Worm (Caenorhabditis elegans) whole organism, midembryonic: ENCODE results near the gene hyls-1.

Experiments
- T22C8.4 ChIP-seq: fragments of 200-800 bp; sonication (Bioruptor generic); IDR thresholded peaks from 2 replicates; pipeline ENCODE4 v1.3.6; 2022; ENCODE audit warnings: missing genetic modification characterization, missing compliant biosample characterization
- cog-1 ChIP-seq: sonication (generic microtip); optimal IDR thresholded peaks from 2 replicates; lab custom pipeline; 2016; ENCODE audit warnings: missing genetic modification characterization, missing compliant biosample characterization
- flt-1 ChIP-seq: fragments of 200-800 bp; sonication (Bioruptor generic); IDR thresholded peaks from 2 replicates; pipeline ENCODE4 v1.3.6; 2022; ENCODE audit warnings: missing genetic modification characterization, missing compliant biosample characterization
- klf-2 ChIP-seq: fragments of 200-800 bp; sonication (Bioruptor generic); conservative IDR thresholded peaks from 2 replicates; pipeline ENCODE4 v1.3.6; 2022; ENCODE audit warnings: missing genetic modification reagents, missing genetic modification characterization, missing compliant biosample characterization
- med-1 ChIP-seq: sonication (generic microtip); optimal IDR thresholded peaks from 2 replicates; lab custom pipeline; 2017; ENCODE audit warnings: missing genetic modification characterization, mild to moderate bottlenecking, missing compliant biosample characterization, antibody characterized with exemption, missing genetic modification reagents; ENCODE audit not compliant: insufficient read depth
- ref-1 ChIP-seq: fragments of 200-800 bp; sonication (Bioruptor generic); conservative IDR thresholded peaks from 2 replicates; pipeline ENCODE4 v1.3.6; 2022; ENCODE audit warnings: missing genetic modification reagents, missing genetic modification characterization, missing compliant biosample characterization
- tab-1 ChIP-seq: fragments of 200-800 bp; sonication (Bioruptor generic); IDR thresholded peaks from 2 replicates; pipeline ENCODE4 v1.3.6; 2022; ENCODE audit warnings: missing genetic modification characterization, missing compliant biosample characterization
- ztf-23 ChIP-seq: fragments of 200-800 bp; sonication (Bioruptor generic); IDR thresholded peaks from 2 replicates; pipeline ENCODE4 v1.3.6; 2022; ENCODE audit warnings: missing genetic modification reagents, missing genetic modification characterization, missing compliant biosample characterization
- ztf-29 ChIP-seq: fragments of 200-800 bp; sonication (Bioruptor generic); IDR thresholded peaks from 2 replicates; pipeline ENCODE4 v1.3.6; 2022; ENCODE audit warnings: missing genetic modification reagents, missing genetic modification characterization, missing compliant biosample characterization

Gene hyls-1

DNA sequence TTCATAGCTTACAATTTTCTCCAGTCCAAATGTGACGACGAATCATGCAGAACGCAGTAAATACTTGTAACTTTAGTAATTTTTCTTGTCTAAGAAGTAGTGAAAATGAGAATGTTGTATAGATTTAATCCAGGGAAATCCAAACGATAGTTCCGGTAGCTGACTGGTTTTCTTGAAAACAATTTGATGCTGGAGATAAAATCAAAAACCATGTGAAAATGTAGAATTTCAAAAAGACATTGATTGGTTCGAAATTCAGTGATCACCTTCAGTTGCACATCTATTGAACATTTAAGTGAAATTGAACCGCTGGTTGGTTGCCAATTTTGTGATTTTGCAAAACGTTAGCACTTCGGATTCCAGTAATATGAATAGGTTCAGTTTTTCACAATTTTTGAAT is 26.9 kb downstream of the hyls-1 start, which contains the start of gene C13A2.9:
C13A2.9 (minus strand) TSS at position 101 of the 400 bp plus-strand sequence.
- TF ChIP-seq ztf-29 (GFP tag; lab: Robert Waterston, UW) (no peak), cog-1 (no peak), ztf-23 (GFP tag; lab: Robert Waterston, UW) (no peak), klf-2 (GFP tag; lab: Robert Waterston, UW) (no peak), flt-1 (GFP tag; lab: Robert Waterston, UW) (no peak)

DNA sequence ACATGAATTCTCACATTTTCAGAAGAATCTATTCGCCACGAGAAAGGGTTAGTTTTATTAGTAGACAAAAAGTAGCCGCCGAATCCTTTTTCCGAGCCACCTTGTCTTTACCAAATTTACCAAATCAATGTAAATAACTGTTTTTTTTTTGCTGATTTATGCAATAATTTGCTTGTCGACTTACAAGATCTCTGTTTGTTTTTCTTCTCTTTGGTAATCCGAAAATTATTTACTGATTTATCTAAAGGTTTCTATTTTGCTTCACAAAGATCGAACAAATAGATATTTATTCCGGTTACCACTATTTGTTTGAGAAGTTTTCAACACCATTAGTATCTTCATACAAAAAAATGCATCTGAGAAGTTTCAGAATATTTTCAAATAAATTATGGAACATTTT is 28.8 kb downstream of the hyls-1 start, which contains the start of gene C13A2.7:
C13A2.7 (plus strand) TSS at position 301 of the 400 bp plus-strand sequence.
- TF ChIP-seq ztf-29 (GFP tag; lab: Robert Waterston, UW) (no peak), klf-2 (GFP tag; lab: Robert Waterston, UW) (no peak), T22C8.4 (GFP tag; lab: Robert Waterston, UW) (no peak), flt-1 (GFP tag; lab: Robert Waterston, UW) (no peak), ref-1 (GFP tag; lab: Robert Waterston, UW) (no peak), med-1 (GFP tag; lab: Kevin White, UChicago) (no peak)

DNA sequence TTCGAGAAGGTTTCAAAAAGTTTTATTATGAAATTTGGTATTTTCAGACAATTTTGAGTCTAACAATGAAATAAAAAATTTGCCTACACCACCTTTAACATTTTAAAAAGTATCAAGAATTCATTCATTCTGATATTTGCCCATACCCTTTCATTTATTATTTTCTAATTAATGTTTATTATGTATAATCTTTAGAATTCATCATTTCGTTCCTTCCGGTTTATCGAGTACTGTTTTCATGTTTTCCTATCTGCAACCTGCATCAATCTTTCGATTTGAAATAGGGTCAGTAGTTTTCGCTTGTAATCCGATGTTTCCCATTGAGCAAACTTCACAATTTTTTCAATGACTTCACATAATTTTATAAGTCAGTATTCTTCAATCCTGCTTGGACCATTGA is 32.2 kb downstream of the hyls-1 start, which contains the start of gene C13A2.6:
C13A2.6 (plus strand) TSS at position 301 of the 400 bp plus-strand sequence.
- TF ChIP-seq ztf-29 (GFP tag; lab: Robert Waterston, UW) (no peak), tab-1 (GFP tag; lab: Robert Waterston, UW) (no peak), klf-2 (GFP tag; lab: Robert Waterston, UW) (no peak), med-1 (GFP tag; lab: Kevin White, UChicago) (no peak), flt-1 (GFP tag; lab: Robert Waterston, UW) (no peak), T22C8.4 (GFP tag; lab: Robert Waterston, UW) (no peak), ztf-23 (GFP tag; lab: Robert Waterston, UW) (no peak), cog-1 (no peak), ref-1 (GFP tag; lab: Robert Waterston, UW) (no peak)

DNA sequence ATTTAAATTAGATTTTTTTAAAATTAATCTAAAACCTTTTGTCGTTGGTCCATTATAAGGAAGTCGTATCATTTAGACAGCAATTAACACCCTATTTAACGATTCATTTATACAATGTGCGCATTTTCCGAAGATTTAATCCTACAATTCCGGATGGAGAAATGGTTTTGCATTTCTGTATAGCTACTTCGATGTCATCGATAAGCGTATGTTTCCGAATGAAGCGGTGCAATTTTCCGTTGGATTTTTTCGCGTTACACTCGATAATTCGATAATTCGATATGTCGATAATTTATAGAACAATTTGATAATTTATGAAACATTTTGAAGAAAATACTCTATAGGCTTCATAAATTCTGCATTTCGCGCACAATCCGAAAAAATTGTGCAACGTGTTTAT is 37.8 kb downstream of the hyls-1 start, which contains the start of gene C13A2.10:
C13A2.10 (minus strand) TSS at position 101 of the 400 bp plus-strand sequence.
- no peak for TF ChIP-seq ztf-29 (GFP tag; lab: Robert Waterston, UW)
- no peak for TF ChIP-seq cog-1
- TF ChIP-seq flt-1 (GFP tag; lab: Robert Waterston, UW) = no peak
- TF ChIP-seq med-1 (GFP tag; lab: Kevin White, UChicago) = no peak
- no peak for TF ChIP-seq ref-1 (GFP tag; lab: Robert Waterston, UW)

DNA sequence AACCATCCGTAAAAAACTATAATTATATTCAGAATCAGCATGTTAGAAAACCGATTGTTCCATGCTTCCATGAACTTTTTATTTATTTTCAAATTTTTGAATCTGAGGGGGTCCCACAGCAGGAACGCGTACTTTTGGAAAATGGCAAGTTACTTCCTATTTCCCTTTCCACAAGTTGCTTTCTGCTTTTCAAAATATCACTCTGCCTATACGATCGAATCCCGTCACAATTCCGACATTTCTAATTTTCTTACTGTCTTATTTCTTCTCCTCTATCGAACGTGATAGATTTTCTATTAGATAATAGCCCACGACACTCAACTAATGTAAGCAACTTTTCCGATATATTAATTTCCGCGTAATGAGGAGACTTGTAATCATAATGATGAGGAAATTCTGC is 38.3 kb downstream of the hyls-1 start, which contains the start of gene C13A2.5:
C13A2.5 (plus strand) TSS at position 301 of the 400 bp plus-strand sequence.
- TF ChIP-seq T22C8.4 (GFP tag; lab: Robert Waterston, UW) (no peak), flt-1 (GFP tag; lab: Robert Waterston, UW) (no peak)

DNA sequence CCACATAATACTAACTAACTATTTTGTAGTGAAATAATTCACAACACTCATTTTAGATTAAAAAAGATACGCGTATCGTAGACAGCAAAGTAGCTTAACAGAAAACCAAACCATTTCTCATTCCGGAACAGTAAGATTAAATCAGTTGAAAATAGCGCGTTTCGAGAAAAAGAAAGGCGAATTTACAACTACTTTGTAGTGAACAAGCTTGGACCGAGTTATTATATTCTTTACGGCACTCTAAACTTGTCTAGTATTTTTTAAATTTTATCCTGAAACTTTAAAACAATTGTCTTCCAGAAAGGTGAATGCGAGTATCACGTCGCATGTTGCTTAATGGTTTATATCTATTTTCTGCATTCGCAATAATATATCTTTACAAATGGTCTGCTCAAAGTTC is 41.9 kb downstream of the hyls-1 start, which contains the start of gene C13A2.4:
C13A2.4 (plus strand) TSS at position 301 of the 400 bp plus-strand sequence.
- TF ChIP-seq klf-2 (GFP tag; lab: Robert Waterston, UW) (no peak), tab-1 (GFP tag; lab: Robert Waterston, UW) (no peak), med-1 (GFP tag; lab: Kevin White, UChicago) (no peak), T22C8.4 (GFP tag; lab: Robert Waterston, UW) (no peak), ref-1 (GFP tag; lab: Robert Waterston, UW) (no peak), ztf-23 (GFP tag; lab: Robert Waterston, UW) (no peak), flt-1 (GFP tag; lab: Robert Waterston, UW) (no peak), cog-1 (no peak), ztf-29 (GFP tag; lab: Robert Waterston, UW) (no peak)

DNA sequence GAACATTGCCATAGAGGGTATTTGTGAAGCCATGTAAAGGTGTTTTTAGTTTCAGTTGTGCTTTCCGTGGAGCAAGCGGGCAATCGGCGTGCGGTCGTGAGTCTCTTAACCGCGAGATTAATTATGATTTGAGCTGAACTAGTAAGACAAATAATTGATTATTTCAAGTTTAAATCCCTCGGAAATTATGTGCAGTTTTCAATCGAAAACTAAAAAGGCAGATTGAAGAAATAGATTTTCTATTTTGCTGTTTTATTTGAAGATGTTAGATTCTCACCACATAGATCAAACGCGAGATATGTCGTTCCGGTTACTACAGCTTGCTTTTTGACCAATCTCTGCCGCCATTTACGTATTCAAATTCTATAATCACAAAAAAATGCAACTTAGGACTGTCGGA is 44.9 kb downstream of the hyls-1 start, which contains the start of gene C13A2.3:
C13A2.3 (plus strand) TSS at position 301 of the 400 bp plus-strand sequence.
- TF ChIP-seq ref-1 (GFP tag; lab: Robert Waterston, UW) (no peak), cog-1 (no peak), flt-1 (GFP tag; lab: Robert Waterston, UW) (no peak), klf-2 (GFP tag; lab: Robert Waterston, UW) (no peak), ztf-29 (GFP tag; lab: Robert Waterston, UW) (no peak), ztf-23 (GFP tag; lab: Robert Waterston, UW) (no peak), med-1 (GFP tag; lab: Kevin White, UChicago) (no peak), tab-1 (GFP tag; lab: Robert Waterston, UW) (no peak), T22C8.4 (GFP tag; lab: Robert Waterston, UW) (no peak)

DNA sequence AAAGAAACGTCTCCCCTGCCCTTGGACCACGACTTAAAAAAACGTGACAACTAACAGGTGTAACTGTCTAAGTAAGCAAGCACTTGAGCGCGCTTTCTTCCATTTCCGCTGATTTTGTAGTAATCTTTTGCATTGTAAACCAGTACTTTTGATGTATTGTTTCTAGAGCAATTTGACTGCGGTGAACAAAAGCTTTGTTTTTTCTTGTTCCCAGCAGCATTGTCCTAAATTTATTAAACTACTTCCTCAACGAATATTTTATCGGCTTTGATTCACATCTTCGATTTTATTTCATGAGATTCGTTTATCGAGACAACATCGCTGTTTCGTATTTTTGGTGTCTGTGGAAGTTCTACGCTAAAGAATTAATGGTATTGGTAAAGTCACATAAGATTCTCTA is 51.5 kb downstream of the hyls-1 start, which contains the start of gene C13A2.1:
C13A2.1 (plus strand) TSS at position 301 of the 400 bp plus-strand sequence.
- TF ChIP-seq klf-2 (GFP tag; lab: Robert Waterston, UW) (no peak), ztf-29 (GFP tag; lab: Robert Waterston, UW) (no peak), tab-1 (GFP tag; lab: Robert Waterston, UW) (no peak), med-1 (GFP tag; lab: Kevin White, UChicago) (no peak), flt-1 (GFP tag; lab: Robert Waterston, UW) (no peak), cog-1 (no peak), ref-1 (GFP tag; lab: Robert Waterston, UW) (no peak), T22C8.4 (GFP tag; lab: Robert Waterston, UW) (no peak), ztf-23 (GFP tag; lab: Robert Waterston, UW) (no peak)
